Worm (Caenorhabditis elegans) whole organism, young adult: ENCODE measurements around the gene R07E5.11.

Experiments used
- F22D6.2 ChIP-seq: sonication (generic microtip); optimal IDR thresholded peaks from 2 replicates; lab custom pipeline; 2016; ENCODE audit warnings: mild to moderate bottlenecking, missing genetic modification characterization, missing compliant biosample characterization
- F33H1.4 ChIP-seq: fragments of 200-800 bp; sonication (Bioruptor generic); IDR thresholded peaks from 2 replicates; pipeline ENCODE4 v1.3.6; 2022; ENCODE audit warnings: missing genetic modification reagents, missing genetic modification characterization, missing compliant biosample characterization
- F49E8.2 ChIP-seq: sonication (generic microtip); optimal IDR thresholded peaks from 3 replicates; lab custom pipeline; 2017; ENCODE audit warnings: missing genetic modification characterization, mild to moderate bottlenecking, missing compliant biosample characterization, antibody characterized with exemption, moderate library complexity; ENCODE audit not compliant: insufficient read depth
- F52B5.7 ChIP-seq: sonication (generic microtip); optimal IDR thresholded peaks from 2 replicates; lab custom pipeline; 2016; ENCODE audit warnings: mild to moderate bottlenecking, missing genetic modification characterization, missing compliant biosample characterization
- F57A8.1 ChIP-seq: fragments of 200-800 bp; sonication (Bioruptor generic); optimal IDR thresholded peaks from 2 replicates; lab custom pipeline; 2018; ENCODE audit warnings: mild to moderate bottlenecking, missing genetic modification characterization, moderate library complexity, missing compliant biosample characterization
- T07F8.4 ChIP-seq: sonication (generic microtip); optimal IDR thresholded peaks from 2 replicates; lab custom pipeline; 2016; ENCODE audit warnings: mild to moderate bottlenecking, missing genetic modification characterization, moderate library complexity, missing compliant biosample characterization
- Y53F4B.3 ChIP-seq: fragments of 200-800 bp; sonication (Bioruptor generic); IDR thresholded peaks from 2 replicates; pipeline ENCODE4 v1.3.6; 2022; ENCODE audit warnings: missing genetic modification reagents, missing genetic modification characterization, missing compliant biosample characterization
- ZK185.1 ChIP-seq: sonication (generic microtip); optimal IDR thresholded peaks from 2 replicates; lab custom pipeline; 2016; ENCODE audit warnings: mild to moderate bottlenecking, missing genetic modification characterization, missing compliant biosample characterization; ENCODE audit not compliant: poor library complexity, severe bottlenecking
- akir-1 ChIP-seq: fragments of 200-800 bp; sonication (Bioruptor generic); optimal IDR thresholded peaks from 2 replicates; lab custom pipeline; 2018; ENCODE audit warnings: mild to moderate bottlenecking, missing genetic modification characterization, moderate library complexity, missing compliant biosample characterization
- atf-7 ChIP-seq: sonication (generic microtip); optimal IDR thresholded peaks from 2 replicates; lab custom pipeline; 2017; ENCODE audit warnings: mild to moderate bottlenecking, missing genetic modification characterization, missing compliant biosample characterization
- athp-1 ChIP-seq: sonication (generic microtip); optimal IDR thresholded peaks from 2 replicates; lab custom pipeline; 2017; ENCODE audit warnings: mild to moderate bottlenecking, missing genetic modification characterization, missing compliant biosample characterization
- attf-6 ChIP-seq: fragments of 200-800 bp; sonication (Bioruptor generic); IDR thresholded peaks from 2 replicates; pipeline ENCODE4 v1.3.6; 2022; ENCODE audit warnings: missing genetic modification reagents, missing genetic modification characterization, missing compliant biosample characterization
- bed-1 ChIP-seq: fragments of 200-800 bp; sonication (Bioruptor generic); IDR thresholded peaks from 2 replicates; pipeline ENCODE4 v1.3.6; 2022; ENCODE audit warnings: missing genetic modification reagents, missing genetic modification characterization, missing compliant biosample characterization
- ceh-100 ChIP-seq: fragments of 200-800 bp; sonication (Bioruptor generic); IDR thresholded peaks from 2 replicates; pipeline ENCODE4 v1.3.6; 2022; ENCODE audit warnings: missing genetic modification reagents, missing genetic modification characterization, missing compliant biosample characterization
- ceh-58 ChIP-seq: fragments of 200-800 bp; sonication (Bioruptor generic); IDR thresholded peaks from 2 replicates; pipeline ENCODE4 v1.3.6; 2022; ENCODE audit warnings: missing genetic modification characterization, missing compliant biosample characterization
- ceh-79 ChIP-seq: sonication (generic microtip); optimal IDR thresholded peaks from 2 replicates; lab custom pipeline; 2017; ENCODE audit warnings: mild to moderate bottlenecking, missing genetic modification characterization, missing compliant biosample characterization
- dox-1 ChIP-seq: fragments of 200-800 bp; sonication (Bioruptor generic); IDR thresholded peaks from 2 replicates; pipeline ENCODE4 v1.3.6; 2022; ENCODE audit warnings: missing genetic modification reagents, missing genetic modification characterization, missing compliant biosample characterization
- dpff-1 ChIP-seq: sonication (generic microtip); optimal IDR thresholded peaks from 2 replicates; lab custom pipeline; 2017; ENCODE audit warnings: mild to moderate bottlenecking, missing genetic modification characterization, missing compliant biosample characterization
- efl-1 ChIP-seq: fragments of 150-350 bp; optimal IDR thresholded peaks from 2 replicates; lab custom pipeline; 2014; ENCODE audit warnings: missing biosample characterization, missing genetic modification reagents, missing genetic modification characterization
- egl-44 ChIP-seq: fragments of 200-800 bp; sonication (Bioruptor generic); IDR thresholded peaks from 2 replicates; pipeline ENCODE4 v1.3.6; 2022; ENCODE audit warnings: missing genetic modification reagents, missing genetic modification characterization, missing compliant biosample characterization
- him-1 ChIP-seq: sonication (generic microtip); optimal IDR thresholded peaks from 2 replicates; lab custom pipeline; 2016; ENCODE audit warnings: missing genotype, missing genetic modification reagents, missing genetic modification characterization, missing compliant biosample characterization
- hlh-12 ChIP-seq: sonication (generic microtip); optimal IDR thresholded peaks from 2 replicates; lab custom pipeline; 2016; ENCODE audit warnings: missing genetic modification characterization, missing compliant biosample characterization
- let-607 ChIP-seq, 2 experiments: fragments of 200-800 bp in 1 of 2; sonication (Bioruptor generic) in 1 of 2; sonication (generic microtip) in 1 of 2; optimal IDR thresholded peaks; 2 replicates each; lab custom pipeline; 2016 to 2018; ENCODE audit warnings: mild to moderate bottlenecking in 2 of 2, missing compliant biosample characterization in 2 of 2, missing genetic modification characterization in 2 of 2, moderate library complexity in 2 of 2, missing genotype in 1 of 2
- lin-40 ChIP-seq: sonication (generic microtip); optimal IDR thresholded peaks from 2 replicates; lab custom pipeline; 2016; ENCODE audit warnings: missing genetic modification characterization, mild to moderate bottlenecking, missing compliant biosample characterization, missing genotype, missing genetic modification reagents
- lir-1 ChIP-seq: fragments of 200-800 bp; sonication (Bioruptor generic); conservative IDR thresholded peaks from 2 replicates; pipeline ENCODE4 v1.3.6; 2022; ENCODE audit warnings: missing genetic modification reagents, missing genetic modification characterization, missing compliant biosample characterization
- lsl-1 ChIP-seq: fragments of 200-800 bp; sonication (Bioruptor generic); optimal IDR thresholded peaks from 2 replicates; lab custom pipeline; 2018; ENCODE audit warnings: mild to moderate bottlenecking, missing genetic modification characterization, moderate library complexity, missing compliant biosample characterization
- lsy-27 ChIP-seq: sonication (generic microtip); optimal IDR thresholded peaks from 2 replicates; lab custom pipeline; 2017; ENCODE audit warnings: missing genetic modification characterization, mild to moderate bottlenecking, missing compliant biosample characterization, antibody characterized with exemption, missing genotype, borderline replicate concordance; ENCODE audit not compliant: insufficient read depth
- madf-10 ChIP-seq: sonication (generic microtip); optimal IDR thresholded peaks from 2 replicates; lab custom pipeline; 2016; ENCODE audit warnings: mild to moderate bottlenecking, missing genetic modification characterization, missing compliant biosample characterization
- mcd-1 ChIP-seq: fragments of 200-800 bp; sonication (Bioruptor generic); IDR thresholded peaks from 2 replicates; pipeline ENCODE4 v1.3.6; 2022; ENCODE audit warnings: missing genetic modification reagents, missing genetic modification characterization, missing compliant biosample characterization
- nfya-1 ChIP-seq: sonication (generic microtip); optimal IDR thresholded peaks from 2 replicates; lab custom pipeline; 2017; ENCODE audit warnings: antibody characterized with exemption, missing compliant biosample characterization, missing genetic modification characterization, borderline replicate concordance; ENCODE audit not compliant: insufficient read depth
- nfyb-1 ChIP-seq: fragments of 200-800 bp; sonication (Bioruptor generic); IDR thresholded peaks from 2 replicates; pipeline ENCODE4 v1.3.6; 2022; ENCODE audit warnings: missing genetic modification reagents, missing genetic modification characterization, missing compliant biosample characterization
- nhr-179 ChIP-seq: sonication (generic microtip); optimal IDR thresholded peaks from 2 replicates; lab custom pipeline; 2016; ENCODE audit warnings: mild to moderate bottlenecking, missing genetic modification characterization, missing compliant biosample characterization
- nhr-27 ChIP-seq: fragments of 200-800 bp; sonication (Bioruptor generic); optimal IDR thresholded peaks from 2 replicates; lab custom pipeline; 2018; ENCODE audit warnings: mild to moderate bottlenecking, missing genetic modification characterization, moderate library complexity, missing compliant biosample characterization
- rec-8 ChIP-seq, 2 experiments: sonication (generic microtip); optimal IDR thresholded peaks; 2 replicates each; lab custom pipeline; 2016; ENCODE audit warnings: mild to moderate bottlenecking in 2 of 2, missing genetic modification characterization in 2 of 2, missing genetic modification reagents in 2 of 2, missing genotype in 2 of 2, missing biosample characterization in 1 of 2, missing compliant biosample characterization in 1 of 2, moderate library complexity in 1 of 2
- sdz-38 ChIP-seq: sonication (generic microtip); optimal IDR thresholded peaks from 2 replicates; lab custom pipeline; 2016; ENCODE audit warnings: missing genotype, missing genetic modification characterization, missing compliant biosample characterization
- sea-2 ChIP-seq: fragments of 200-800 bp; sonication (Bioruptor generic); IDR thresholded peaks from 2 replicates; pipeline ENCODE4 v1.3.6; 2022; ENCODE audit warnings: missing genetic modification characterization, missing compliant biosample characterization
- somi-1 ChIP-seq: fragments of 200-800 bp; sonication (Bioruptor generic); optimal IDR thresholded peaks from 2 replicates; lab custom pipeline; 2018; ENCODE audit warnings: mild to moderate bottlenecking, missing genetic modification characterization, missing compliant biosample characterization
- sptf-2 ChIP-seq: fragments of 200-800 bp; sonication (Bioruptor generic); optimal IDR thresholded peaks from 2 replicates; lab custom pipeline; 2018; ENCODE audit warnings: mild to moderate bottlenecking, missing genetic modification characterization, missing compliant biosample characterization
- tbp1 ChIP-seq: fragments of 200-800 bp; sonication (Bioruptor generic); optimal IDR thresholded peaks from 2 replicates; lab custom pipeline; 2018; ENCODE audit warnings: mild to moderate bottlenecking, missing genetic modification characterization, missing compliant biosample characterization
- unc-130 ChIP-seq: sonication (generic microtip); optimal IDR thresholded peaks from 2 replicates; lab custom pipeline; 2016; ENCODE audit warnings: missing genetic modification reagents, missing genetic modification characterization, missing compliant biosample characterization
- unc-62 ChIP-seq: fragments of 150-350 bp; optimal IDR thresholded peaks from 2 replicates; lab custom pipeline; 2014; ENCODE audit warnings: missing biosample characterization, missing genetic modification reagents, missing genetic modification characterization
- ztf-28 ChIP-seq: fragments of 200-800 bp; sonication (Bioruptor generic); IDR thresholded peaks from 2 replicates; pipeline ENCODE4 v1.3.6; 2022; ENCODE audit warnings: missing genetic modification reagents, missing genetic modification characterization, missing compliant biosample characterization
- ztf-6 ChIP-seq: fragments of 200-800 bp; sonication (Bioruptor generic); IDR thresholded peaks from 2 replicates; pipeline ENCODE4 v1.3.6; 2022; ENCODE audit warnings: missing genetic modification reagents, missing genetic modification characterization, missing compliant biosample characterization

The R07E5.11 gene

ce11 chrIII:4452749-4453148 is 37.7 kb upstream of the R07E5.11 start:
- TF ChIP-seq athp-1 (tag; lab: Kevin White, UChicago) (no peak), mcd-1 (GFP tag; lab: Robert Waterston, UW) (no peak), Y53F4B.3 (GFP tag; lab: Robert Waterston, UW) (no peak), lsl-1 (GFP tag; lab: Kevin White, UChicago) (no peak), unc-130 (no peak), ZK185.1 (tag; lab: Kevin White, UChicago) (no peak), somi-1 (GFP tag; lab: Kevin White, UChicago) (no peak), lsy-27 (tag; lab: Kevin White, UChicago) (no peak), F22D6.2 (tag; lab: Kevin White, UChicago) (no peak), dox-1 (GFP tag; lab: Robert Waterston, UW) (no peak), rec-8 (tag; optimal IDR thresholded peaks at IDR 0.05; lab: Kevin White, UChicago) (no peak), sptf-2 (GFP tag; lab: Kevin White, UChicago) (no peak), lir-1 (GFP tag; lab: Robert Waterston, UW) (no peak), egl-44 (GFP tag; lab: Robert Waterston, UW) (no peak), let-607 (tag; optimal IDR thresholded peaks at IDR 0.05; lab: Kevin White, UChicago) (no peak)

ce11 chrIII:4450773-4451423 is 35.9 kb upstream of the R07E5.11 start:
- TF ChIP-seq nhr-179 (tag; lab: Kevin White, UChicago) (no peak), akir-1 (no peak), unc-62 (no peak), F57A8.1 (GFP tag; lab: Kevin White, UChicago) (no peak), nfyb-1 (GFP tag; lab: Robert Waterston, UW) (no peak), ceh-58 (GFP tag; lab: Robert Waterston, UW) (no peak), F52B5.7 (tag; lab: Kevin White, UChicago) (no peak), hlh-12 (tag; lab: Kevin White, UChicago) (no peak), lin-40 (tag; lab: Kevin White, UChicago) (no peak), atf-7 (tag; lab: Kevin White, UChicago) (no peak), ceh-79 (no peak), nfya-1 (tag; lab: Kevin White, UChicago) (no peak), efl-1 (no peak), T07F8.4 (tag; lab: Kevin White, UChicago) (no peak), dox-1 (GFP tag; lab: Robert Waterston, UW) (no peak), sea-2 (GFP tag; lab: Robert Waterston, UW) (no peak), ztf-6 (GFP tag; lab: Robert Waterston, UW) (no peak), ceh-100 (GFP tag; lab: Robert Waterston, UW) (no peak)

ce11 chrIII:4449893-4450579 is 35.0 kb upstream of the R07E5.11 start, which contains the start of gene ceh-43:
Gene ceh-43, minus strand, starts transcription at chrIII:4449943.
- TF ChIP-seq madf-10 (tag; lab: Kevin White, UChicago) = no peak
- no peak for TF ChIP-seq nhr-27 (tag; lab: Kevin White, UChicago)
- TF ChIP-seq sdz-38 = no peak
- no peak for TF ChIP-seq attf-6 (GFP tag; lab: Robert Waterston, UW)
- TF ChIP-seq Y53F4B.3 (GFP tag; lab: Robert Waterston, UW) = no peak
- peak; percentile 46 for TF ChIP-seq him-1 (tag; lab: Kevin White, UChicago)
- TF ChIP-seq F33H1.4 (GFP tag; lab: Robert Waterston, UW) = peak; percentile 45
- no peak for TF ChIP-seq F49E8.2 (tag; lab: Kevin White, UChicago)
- TF ChIP-seq dpff-1 (tag; lab: Kevin White, UChicago) = no peak
- TF ChIP-seq tbp1 = peak; percentile 92
- TF ChIP-seq bed-1 (GFP tag; lab: Robert Waterston, UW) = 0 out of 2 replicates have a peak, but pooled peaks have one; percentile 29
- no peak for TF ChIP-seq efl-1
- TF ChIP-seq nfyb-1 (GFP tag; lab: Robert Waterston, UW) = 0 out of 2 replicates have a peak, but pooled peaks have one; percentile 32
- 0 out of 2 replicates have a peak, but pooled peaks have one; percentile 38 for TF ChIP-seq ztf-28
- 0 out of 2 replicates have a peak, but pooled peaks have one; percentile 24 for TF ChIP-seq lir-1 (GFP tag; lab: Robert Waterston, UW)
- peak in 1 of 2 experiments; percentile 11 for TF ChIP-seq rec-8 (tag; optimal IDR thresholded peaks at IDR 0.05; lab: Kevin White, UChicago)
